Worm (Caenorhabditis elegans) whole organism, L1 larva: Measurements from ENCODE around the gene F45E1.1.

Experiments used
- ceh-8 ChIP-seq: fragments of 200-800 bp; sonication (Bioruptor generic); optimal IDR thresholded peaks from 2 replicates; lab custom pipeline; 2018; ENCODE audit warnings: mild to moderate bottlenecking, missing genetic modification characterization, moderate library complexity, missing compliant biosample characterization
- jun-1 ChIP-seq: fragments of 150-350 bp; optimal IDR thresholded peaks from 2 replicates; lab custom pipeline; 2014; ENCODE audit warnings: missing biosample characterization, missing genetic modification reagents, missing genetic modification characterization
- lsy-2 ChIP-seq, 2 experiments: fragments of 150-350 bp; optimal IDR thresholded peaks; 2 replicates each; lab custom pipeline; 2014; ENCODE audit warnings: missing biosample characterization in 2 of 2, missing genetic modification characterization in 2 of 2
- nhr-237 ChIP-seq: fragments of 150-350 bp; optimal IDR thresholded peaks from 2 replicates; lab custom pipeline; 2014; ENCODE audit warnings: missing biosample characterization, missing genetic modification characterization
- unc-98 ChIP-seq: fragments of 200-800 bp; sonication (Bioruptor generic); IDR thresholded peaks from 2 replicates; pipeline ENCODE4 v1.3.6; 2022; ENCODE audit warnings: missing genetic modification characterization, missing compliant biosample characterization
- xbp-1 ChIP-seq: sonication (generic microtip); optimal IDR thresholded peaks from 2 replicates; lab custom pipeline; 2016; ENCODE audit warnings: missing genetic modification characterization, missing compliant biosample characterization

DNA sequence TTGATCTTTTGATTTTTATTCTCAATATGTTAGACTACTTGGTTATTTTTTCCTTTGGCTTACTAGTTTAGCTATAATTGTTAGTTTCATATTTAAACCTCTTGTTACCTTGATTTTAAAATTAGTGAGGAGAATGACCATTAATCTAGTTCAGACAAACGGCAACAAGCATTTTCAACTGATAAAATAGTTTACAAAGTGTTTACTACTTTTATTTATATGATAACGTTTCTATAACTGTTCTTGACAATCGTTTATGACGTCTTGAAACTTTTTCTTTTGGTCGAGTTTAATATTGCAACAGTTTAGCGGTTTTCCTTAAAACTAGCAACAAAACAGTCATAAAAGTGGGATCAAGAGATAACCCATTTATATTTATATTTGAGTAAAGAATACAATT lies 27.7 kb upstream of the F45E1.1 start:
- no peak for TF ChIP-seq nhr-237 (tag; lab: Kevin White, UChicago)
- no peak for TF ChIP-seq jun-1
- no peak for TF ChIP-seq unc-98 (GFP tag; lab: Robert Waterston, UW)
- no peak for TF ChIP-seq lsy-2 (tag; optimal IDR thresholded peaks at IDR 0.05; lab: Kevin White, UChicago)
- no peak for TF ChIP-seq ceh-8
- no peak for TF ChIP-seq xbp-1 (tag; lab: Kevin White, UChicago)
